Fruit fly (Drosophila melanogaster) whole organism, embryonic: Measurements from ENCODE around the gene mTor.

ENCODE experiments used
- Blimp-1 ChIP-seq: fragments of 200-800 bp; sonication (Bioruptor generic); optimal IDR thresholded peaks from 3 replicates; lab custom pipeline; 2018; ENCODE audit warnings: missing biosample characterization, missing genetic modification characterization, mild to moderate bottlenecking, moderate library complexity, missing genetic modification reagents
- CG1024 ChIP-seq: fragments of 200-800 bp; sonication (Bioruptor generic); IDR thresholded peaks from 2 replicates; pipeline ENCODE4 v1.3.6; 2022; ENCODE audit warnings: missing biosample characterization, missing genetic modification characterization
- CG11093 ChIP-seq: fragments of 200-800 bp; sonication (Bioruptor generic); IDR thresholded peaks from 3 replicates; pipeline ENCODE4 v1.3.6; 2022; ENCODE audit warnings: missing biosample characterization, missing genetic modification characterization
- CG11696 ChIP-seq: fragments of 200-800 bp; sonication (Bioruptor generic); IDR thresholded peaks from 2 replicates; pipeline ENCODE4 v1.3.6; 2022; ENCODE audit warnings: missing biosample characterization, missing genetic modification characterization
- CG12104 ChIP-seq: fragments of 200-800 bp; sonication (Bioruptor generic); optimal IDR thresholded peaks from 3 replicates; lab custom pipeline; 2016; ENCODE audit warnings: missing biosample characterization, missing genetic modification characterization
- CG12942 ChIP-seq: fragments of 200-800 bp; sonication (Bioruptor generic); optimal IDR thresholded peaks from 3 replicates; lab custom pipeline; 2016; ENCODE audit warnings: missing biosample characterization, missing genetic modification characterization
- CG14965 ChIP-seq: fragments of 200-800 bp; sonication (Bioruptor generic); optimal IDR thresholded peaks from 2 replicates; lab custom pipeline; 2016; ENCODE audit warnings: missing biosample characterization, missing genetic modification characterization, borderline replicate concordance
- CG15269 ChIP-seq: fragments of 200-800 bp; sonication (Bioruptor generic); optimal IDR thresholded peaks from 2 replicates; lab custom pipeline; 2018; ENCODE audit warnings: missing biosample characterization, mild to moderate bottlenecking, missing genetic modification characterization, moderate library complexity
- CG1529 ChIP-seq: fragments of 200-800 bp; sonication (Bioruptor generic); optimal IDR thresholded peaks from 3 replicates; lab custom pipeline; 2018; ENCODE audit warnings: missing biosample characterization, missing genetic modification characterization
- CG1603 ChIP-seq: fragments of 200-800 bp; sonication (Bioruptor generic); optimal IDR thresholded peaks from 2 replicates; lab custom pipeline; 2019; ENCODE audit warnings: missing biosample characterization, mild to moderate bottlenecking, missing genetic modification characterization, moderate library complexity
- CG2678 ChIP-seq: fragments of 200-800 bp; sonication (Bioruptor generic); optimal IDR thresholded peaks from 3 replicates; lab custom pipeline; 2019; ENCODE audit warnings: missing biosample characterization, mild to moderate bottlenecking, missing genetic modification characterization, moderate library complexity
- CG2712 ChIP-seq: fragments of 200-800 bp; optimal IDR thresholded peaks from 3 replicates; lab custom pipeline; 2019; ENCODE audit warnings: missing biosample characterization, mild to moderate bottlenecking, missing genetic modification characterization, moderate library complexity
- CG2875 ChIP-seq: fragments of 200-800 bp; sonication (Bioruptor generic); optimal IDR thresholded peaks from 2 replicates; lab custom pipeline; 2017; ENCODE audit warnings: missing biosample characterization, mild to moderate bottlenecking, missing genetic modification characterization, missing genetic modification reagents
- CG2889 ChIP-seq: fragments of 200-800 bp; sonication (Bioruptor generic); IDR thresholded peaks from 3 replicates; pipeline ENCODE4 v1.3.6; 2022; ENCODE audit warnings: missing biosample characterization, missing genetic modification characterization
- CG33557 ChIP-seq: fragments of 200-800 bp; sonication (Bioruptor generic); optimal IDR thresholded peaks from 2 replicates; lab custom pipeline; 2019; ENCODE audit warnings: missing biosample characterization, mild to moderate bottlenecking, missing genetic modification characterization, moderate library complexity
- CG4424 ChIP-seq: fragments of 200-800 bp; sonication (Bioruptor generic); optimal IDR thresholded peaks from 3 replicates; lab custom pipeline; 2016; ENCODE audit warnings: missing biosample characterization, missing genetic modification characterization
- CG4730 ChIP-seq: fragments of 200-800 bp; sonication (Bioruptor generic); IDR thresholded peaks from 2 replicates; pipeline ENCODE4 v1.3.6; 2022; ENCODE audit warnings: missing biosample characterization, missing genetic modification characterization
- CG6689 ChIP-seq: fragments of 200-800 bp; sonication (Bioruptor generic); IDR thresholded peaks from 2 replicates; pipeline ENCODE4 v1.3.6; 2022; ENCODE audit warnings: missing biosample characterization, missing genetic modification characterization
- CG8290 ChIP-seq, 3 experiments: fragments of 200-800 bp; sonication (Bioruptor generic); optimal IDR thresholded peaks; 2 replicates each; lab custom pipeline; 2016 to 2019; ENCODE audit warnings: missing biosample characterization in 3 of 3, missing genetic modification characterization in 3 of 3, mild to moderate bottlenecking in 2 of 3, moderate library complexity in 1 of 3
- CHES-1-like ChIP-seq: fragments of 200-800 bp; sonication (Bioruptor generic); optimal IDR thresholded peaks from 2 replicates; lab custom pipeline; 2016; ENCODE audit warnings: missing biosample characterization, missing genetic modification characterization
- CTCF ChIP-seq: fragments of 200-800 bp; sonication (Bioruptor generic); optimal IDR thresholded peaks from 2 replicates; lab custom pipeline; 2017; ENCODE audit warnings: missing biosample characterization, mild to moderate bottlenecking, missing genetic modification characterization, moderate library complexity
- Dfd ChIP-seq, 2 experiments: fragments of >200 bp; optimal IDR thresholded peaks; 2 replicates each; lab custom pipeline; 2017; ENCODE audit warnings: missing biosample characterization in 2 of 2, missing genetic modification characterization in 2 of 2
- Drgx ChIP-seq: fragments of 200-800 bp; sonication (Bioruptor generic); IDR thresholded peaks from 2 replicates; pipeline ENCODE4 v1.3.6; 2022; ENCODE audit warnings: missing biosample characterization, missing genetic modification characterization
- E2f1 ChIP-seq: fragments of 200-800 bp; sonication (Bioruptor generic); IDR thresholded peaks from 2 replicates; pipeline ENCODE4 v1.3.6; 2022; ENCODE audit warnings: missing biosample characterization, missing genetic modification characterization
- HLH54F ChIP-seq: fragments of 200-800 bp; sonication (Bioruptor generic); optimal IDR thresholded peaks from 3 replicates; lab custom pipeline; 2016; ENCODE audit warnings: missing biosample characterization, missing genetic modification characterization
- Hr3 ChIP-seq: fragments of 200-800 bp; sonication (Bioruptor generic); optimal IDR thresholded peaks from 3 replicates; lab custom pipeline; 2016; ENCODE audit warnings: missing biosample characterization, missing genetic modification characterization
- Neu2 ChIP-seq: fragments of 200-800 bp; sonication (Bioruptor generic); optimal IDR thresholded peaks from 3 replicates; lab custom pipeline; 2016; ENCODE audit warnings: missing biosample characterization, missing genetic modification characterization, borderline replicate concordance
- NfI ChIP-seq: fragments of 200-800 bp; sonication (Bioruptor generic); optimal IDR thresholded peaks from 3 replicates; lab custom pipeline; 2018; ENCODE audit warnings: missing biosample characterization, mild to moderate bottlenecking, missing genetic modification characterization, moderate library complexity
- Ravus ChIP-seq: fragments of 200-800 bp; sonication (Bioruptor generic); IDR thresholded peaks from 2 replicates; pipeline ENCODE4 v1.3.6; 2022; ENCODE audit warnings: missing biosample characterization, missing genetic modification characterization
- Rfx ChIP-seq: fragments of 200-800 bp; sonication (Bioruptor generic); IDR thresholded peaks from 2 replicates; pipeline ENCODE4 v1.3.6; 2022; ENCODE audit warnings: missing biosample characterization, missing genetic modification characterization
- Rx ChIP-seq: fragments of 200-800 bp; sonication (Bioruptor generic); IDR thresholded peaks from 2 replicates; pipeline ENCODE4 v1.3.6; 2022; ENCODE audit warnings: missing biosample characterization, missing genetic modification characterization
- Stat92E ChIP-seq, 3 experiments: fragments of >200 bp in 2 of 3; fragments of 200-800 bp in 1 of 3; sonication (Bioruptor generic) in 1 of 3; optimal IDR thresholded peaks; 2 replicates each; lab custom pipeline; 2017 to 2019; ENCODE audit warnings: missing biosample characterization in 3 of 3, missing genetic modification characterization in 3 of 3, mild to moderate bottlenecking in 1 of 3, moderate library complexity in 1 of 3
- ac ChIP-seq: fragments of 200-800 bp; sonication (Bioruptor generic); optimal IDR thresholded peaks from 3 replicates; lab custom pipeline; 2017; ENCODE audit warnings: missing biosample characterization, mild to moderate bottlenecking, missing genetic modification characterization
- cas ChIP-seq: fragments of 200-800 bp; sonication (Bioruptor generic); IDR thresholded peaks from 2 replicates; pipeline ENCODE4 v1.3.6; 2022; ENCODE audit warnings: missing biosample characterization, missing genetic modification characterization
- danr ChIP-seq: fragments of 200-800 bp; sonication (Bioruptor generic); IDR thresholded peaks from 2 replicates; pipeline ENCODE4 v1.3.6; 2022; ENCODE audit warnings: missing biosample characterization, missing genetic modification characterization
- dmrt99B ChIP-seq: fragments of 200-800 bp; sonication (Bioruptor generic); optimal IDR thresholded peaks from 2 replicates; lab custom pipeline; 2018; ENCODE audit warnings: missing biosample characterization, mild to moderate bottlenecking, missing genetic modification characterization, moderate library complexity
- dpn ChIP-seq, 2 experiments: fragments of 200-800 bp; sonication (Bioruptor generic); optimal IDR thresholded peaks; 3 replicates each; lab custom pipeline; 2016; ENCODE audit warnings: missing biosample characterization in 2 of 2, missing genetic modification characterization in 2 of 2
- grn ChIP-seq: fragments of 200-800 bp; sonication (Bioruptor generic); optimal IDR thresholded peaks from 3 replicates; lab custom pipeline; 2017; ENCODE audit warnings: missing biosample characterization, missing genetic modification characterization
- ind ChIP-seq: fragments of 200-800 bp; sonication (Bioruptor generic); optimal IDR thresholded peaks from 3 replicates; lab custom pipeline; 2016; ENCODE audit warnings: missing biosample characterization, missing genetic modification characterization
- insv ChIP-seq, 2 experiments: fragments of 200-800 bp; sonication (Bioruptor generic); optimal IDR thresholded peaks; 3 replicates each; lab custom pipeline; 2016 to 2018; ENCODE audit warnings: missing biosample characterization in 2 of 2, missing genetic modification characterization in 2 of 2
- jing ChIP-seq: fragments of 200-800 bp; sonication (Bioruptor generic); optimal IDR thresholded peaks from 2 replicates; lab custom pipeline; 2018; ENCODE audit warnings: missing biosample characterization, mild to moderate bottlenecking, missing genetic modification characterization
- nmo ChIP-seq: fragments of 200-800 bp; sonication (Bioruptor generic); optimal IDR thresholded peaks from 2 replicates; lab custom pipeline; 2018; ENCODE audit warnings: missing biosample characterization, mild to moderate bottlenecking, missing genetic modification characterization, moderate library complexity
- ro ChIP-seq: fragments of 200-800 bp; sonication (Bioruptor generic); IDR thresholded peaks from 2 replicates; pipeline ENCODE4 v1.3.6; 2022; ENCODE audit warnings: missing biosample characterization, missing genetic modification characterization
- sd ChIP-seq: fragments of 200-800 bp; sonication (Bioruptor generic); optimal IDR thresholded peaks from 3 replicates; lab custom pipeline; 2018; ENCODE audit warnings: missing biosample characterization, mild to moderate bottlenecking, missing genetic modification characterization, moderate library complexity
- slp2 ChIP-seq: fragments of 200-800 bp; sonication (Bioruptor generic); optimal IDR thresholded peaks from 2 replicates; lab custom pipeline; 2016; ENCODE audit warnings: missing biosample characterization, missing genetic modification characterization
- sna ChIP-seq: fragments of 200-800 bp; sonication (Bioruptor generic); IDR thresholded peaks from 2 replicates; pipeline ENCODE4 v1.3.6; 2022; ENCODE audit warnings: missing biosample characterization, missing genetic modification characterization; ENCODE audit not compliant: partially characterized antibody
- toy ChIP-seq: fragments of 200-800 bp; sonication (Bioruptor generic); IDR thresholded peaks from 2 replicates; pipeline ENCODE4 v1.3.6; 2022; ENCODE audit warnings: missing biosample characterization, missing genetic modification characterization
- tup ChIP-seq: fragments of 200-800 bp; sonication (Bioruptor generic); optimal IDR thresholded peaks from 2 replicates; lab custom pipeline; 2016; ENCODE audit warnings: missing biosample characterization, mild to moderate bottlenecking, missing genetic modification characterization, moderate library complexity
- twi ChIP-seq: fragments of 200-800 bp; optimal IDR thresholded peaks from 2 replicates; lab custom pipeline; 2019; ENCODE audit warnings: missing biosample characterization, mild to moderate bottlenecking, missing genetic modification characterization, moderate library complexity

The mTor gene

DNA sequence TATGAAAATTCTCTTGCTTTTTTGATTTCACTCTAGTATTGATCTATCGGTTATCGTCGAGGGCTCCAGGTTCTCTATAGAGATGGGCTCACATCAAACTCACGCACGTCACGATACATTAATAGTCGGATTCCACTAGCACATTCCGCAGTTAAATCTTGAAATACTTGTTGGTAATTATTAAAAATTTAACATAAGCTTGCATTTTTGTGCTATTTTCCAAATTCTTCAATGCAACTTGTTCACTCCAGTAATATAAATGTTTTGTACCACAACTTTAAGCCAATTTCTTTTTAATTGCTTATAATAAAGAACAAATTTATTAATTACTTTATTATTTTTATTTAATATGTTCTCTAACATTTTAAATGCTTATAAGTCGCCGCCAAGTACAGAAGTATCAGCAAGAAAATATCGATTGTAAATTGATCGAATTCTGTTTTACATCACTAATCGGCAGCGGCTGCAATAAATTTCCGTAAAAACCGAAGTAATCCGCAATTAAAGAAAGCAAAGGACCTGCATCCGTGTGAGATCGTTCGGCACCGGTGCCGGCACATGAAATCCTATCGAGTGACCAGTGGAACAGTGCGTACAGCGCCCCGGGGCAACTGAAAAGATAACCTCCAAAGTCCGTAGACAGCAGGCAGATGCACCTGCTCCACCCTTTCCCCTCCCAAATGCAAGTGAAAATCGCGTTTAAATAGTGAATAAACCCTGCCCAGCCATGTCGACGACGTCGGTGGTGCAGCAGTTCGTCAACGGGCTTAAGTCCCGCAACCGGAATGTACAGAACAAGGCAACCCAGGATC lies at the start of gene mTor, which contains the start of gene Vha68-1 (continued):
- TF ChIP-seq danr (GFP tag; lab: Robert Waterston, UW) (peak; percentile 76), CG1024 (GFP tag; lab: Robert Waterston, UW) (peak; percentile 75), grn (no peak), ac (GFP tag; lab: Kevin White, UChicago) (no peak), toy (GFP tag; lab: Robert Waterston, UW) (0 out of 2 replicates have a peak, but pooled peaks have one; percentile 46), CG11696 (no peak), CHES-1-like (GFP tag; lab: Kevin White, UChicago) (peak; percentile 61), E2f1 (GFP tag; lab: Robert Waterston, UW) (peak; percentile 79), CG2875 (no peak), twi (tag; lab: Kevin White, UChicago) (no peak), Blimp-1 (no peak), Drgx (peak; percentile 73), sna (GFP tag; lab: Robert Waterston, UW) (peak; percentile 81), cas (peak; percentile 64; the same call in 1 of the 2 replicates), CG6689 (GFP tag; lab: Robert Waterston, UW) (peak; percentile 74), CG14965 (GFP tag; lab: Kevin White, UChicago) (no peak), CG12942 (GFP tag; lab: Kevin White, UChicago) (peak; percentile 77), Ravus (GFP tag; lab: Robert Waterston, UW) (peak; percentile 5; the same call in 1 of the 2 replicates), tup (GFP tag; lab: Kevin White, UChicago) (no peak), CTCF (GFP tag; lab: Kevin White, UChicago) (no peak), CG4424 (peak; percentile 85), slp2 (GFP tag; lab: Kevin White, UChicago) (peak; percentile 78), NfI (GFP tag; lab: Kevin White, UChicago) (peak; percentile 84), sd (tag; lab: Kevin White, UChicago) (no peak), insv (GFP tag; optimal IDR thresholded peaks at IDR 0.05; lab: Kevin White, UChicago) (peak in 1 of 2 experiments; percentile 30), CG2712 (tag; lab: Kevin White, UChicago) (no peak), Dfd (GFP tag; optimal IDR thresholded peaks at IDR 0.05; lab: Kevin White, UChicago) (peak in 1 of 2 experiments; percentile 74), Rx (GFP tag; lab: Robert Waterston, UW) (peak; percentile 68), CG15269 (tag; lab: Kevin White, UChicago) (no peak), dpn (GFP tag; optimal IDR thresholded peaks at IDR 0.05; lab: Kevin White, UChicago) (peak; percentile 73 to 82), Stat92E (GFP tag; optimal IDR thresholded peaks at IDR 0.05; lab: Kevin White, UChicago) (no peak), dmrt99B (no peak), CG4730 (GFP tag; lab: Robert Waterston, UW) (peak; percentile 65), CG1603 (tag; lab: Kevin White, UChicago) (no peak), ro (GFP tag; lab: Robert Waterston, UW) (0 out of 2 replicates have a peak, but pooled peaks have one; percentile 14), Hr3 (GFP tag; lab: Kevin White, UChicago) (peak; percentile 84), Neu2 (GFP tag; lab: Kevin White, UChicago) (no peak), CG2889 (peak; percentile 79; the same call in 2 of the 3 replicates), CG1529 (GFP tag; lab: Kevin White, UChicago) (no peak), CG11093 (peak; percentile 57; the same call in 1 of the 3 replicates), CG2678 (tag; lab: Kevin White, UChicago) (no peak), CG12104 (GFP tag; lab: Kevin White, UChicago) (peak; percentile 50), CG8290 (GFP tag; optimal IDR thresholded peaks at IDR 0.05; lab: Kevin White, UChicago) (no peak), CG8290 (tag; optimal IDR thresholded peaks at IDR 0.05; lab: Kevin White, UChicago) (no peak), jing (peak; percentile 39), CG33557 (peak; percentile 47), Rfx (GFP tag; lab: Robert Waterston, UW) (peak; percentile 89), nmo (GFP tag; lab: Kevin White, UChicago) (peak; percentile 90), HLH54F (GFP tag; lab: Kevin White, UChicago) (peak; percentile 82), ind (GFP tag; lab: Kevin White, UChicago) (peak; percentile 84)
